Worm (Caenorhabditis elegans) whole organism, L3 larva: ENCODE measurements around the gene egl-13.

Source experiments
- aly-2 ChIP-seq: fragments of 150-350 bp; optimal IDR thresholded peaks from 2 replicates; lab custom pipeline; 2014; ENCODE audit warnings: missing biosample characterization, missing genetic modification characterization
- ceh-9 ChIP-seq: sonication (generic microtip); optimal IDR thresholded peaks from 2 replicates; lab custom pipeline; 2018; ENCODE audit warnings: missing biosample characterization, missing genetic modification characterization
- egl-27 ChIP-seq: sonication (generic microtip); optimal IDR thresholded peaks from 4 replicates; lab custom pipeline; 2017; ENCODE audit warnings: missing biosample characterization, missing genetic modification reagents, missing genetic modification characterization
- elt-2 ChIP-seq: sonication (generic microtip); optimal IDR thresholded peaks from 2 replicates; lab custom pipeline; 2016; ENCODE audit warnings: missing genetic modification reagents, mild to moderate bottlenecking, missing genetic modification characterization, missing compliant biosample characterization
- elt-3 ChIP-seq, 3 experiments: fragments of 150-350 bp in 1 of 3; sonication (generic microtip) in 2 of 3; optimal IDR thresholded peaks; 2 replicates in 2 of 3; 4 replicates in 1 of 3; lab custom pipeline; 2014 to 2017; ENCODE audit warnings: missing biosample characterization in 3 of 3, missing genetic modification characterization in 3 of 3
- fos-1 ChIP-seq: fragments of 150-350 bp; optimal IDR thresholded peaks from 2 replicates; lab custom pipeline; 2014; ENCODE audit warnings: missing biosample characterization, missing genetic modification characterization
- hmg-11 ChIP-seq: sonication (generic microtip); optimal IDR thresholded peaks from 2 replicates; lab custom pipeline; 2016; ENCODE audit warnings: missing genetic modification characterization, missing compliant biosample characterization
- lin-39 ChIP-seq: fragments of 150-350 bp; optimal IDR thresholded peaks from 2 replicates; lab custom pipeline; 2018; ENCODE audit warnings: missing biosample characterization, missing genetic modification reagents, missing genetic modification characterization
- mml-1 ChIP-seq: fragments of 150-350 bp; sonication (generic microtip); optimal IDR thresholded peaks from 3 replicates; lab custom pipeline; 2014; ENCODE audit warnings: missing biosample characterization, missing genetic modification characterization
- nhr-12 ChIP-seq: fragments of 150-350 bp; optimal IDR thresholded peaks from 2 replicates; lab custom pipeline; 2014; ENCODE audit warnings: missing biosample characterization, missing genetic modification characterization
- nhr-67 ChIP-seq: fragments of 150-350 bp; optimal IDR thresholded peaks from 2 replicates; lab custom pipeline; 2014; ENCODE audit warnings: missing biosample characterization, missing genetic modification characterization
- nhr-76 ChIP-seq: fragments of 150-350 bp; sonication (generic microtip); optimal IDR thresholded peaks from 5 replicates; lab custom pipeline; 2014; ENCODE audit warnings: missing biosample characterization, missing genetic modification characterization
- nhr-77 ChIP-seq: fragments of 150-350 bp; optimal IDR thresholded peaks from 2 replicates; lab custom pipeline; 2014; ENCODE audit warnings: missing biosample characterization, missing genetic modification characterization
- tbx-2 ChIP-seq: sonication (generic microtip); optimal IDR thresholded peaks from 2 replicates; lab custom pipeline; 2016; ENCODE audit warnings: mild to moderate bottlenecking, missing genetic modification characterization, missing compliant biosample characterization

DNA sequence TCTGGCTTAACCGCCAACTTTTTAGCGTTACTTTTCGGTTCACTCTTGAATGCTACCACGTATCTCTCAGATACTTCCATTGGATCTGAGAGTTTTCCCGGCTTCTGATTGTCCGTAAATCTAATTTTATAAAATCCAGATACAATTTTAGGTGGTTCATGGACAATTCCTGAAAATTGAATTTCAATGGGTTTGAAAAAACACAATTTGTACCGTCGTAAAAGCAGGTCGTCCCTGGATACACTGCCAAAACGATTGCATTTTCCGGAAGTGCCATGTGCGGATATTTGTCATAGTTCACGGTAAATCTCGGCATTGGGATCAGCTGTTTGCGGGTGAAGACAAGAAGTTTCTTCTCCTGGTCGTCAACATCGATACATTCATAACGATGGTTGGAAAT lies 24.1 kb upstream of the egl-13 start:
- TF ChIP-seq fos-1 (tag; lab: Kevin White, UChicago) (no peak), tbx-2 (no peak), egl-27 (tag; lab: Kevin White, UChicago) (no peak), aly-2 (tag; lab: Kevin White, UChicago) (no peak), hmg-11 (no peak), nhr-76 (tag; lab: Kevin White, UChicago) (no peak), lin-39 (tag; lab: Kevin White, UChicago) (no peak), elt-2 (no peak), nhr-67 (no peak), ceh-9 (tag; lab: Kevin White, UChicago) (no peak), elt-3 (tag; optimal IDR thresholded peaks at IDR 0.05; lab: Kevin White, UChicago) (no peak), nhr-77 (no peak), mml-1 (tag; lab: Kevin White, UChicago) (no peak), nhr-12 (tag; lab: Kevin White, UChicago) (no peak)
